Fruit fly (Drosophila melanogaster) whole organism, embryonic: ENCODE measurements around the gene CG33483.
A peak's percentile ranks its signal among the peaks of the same experiment; 100 is the strongest.

Source experiments
- B-H2 ChIP-seq: fragments of 200-800 bp; sonication (Bioruptor generic); optimal IDR thresholded peaks from 2 replicates; lab custom pipeline; 2018; ENCODE audit warnings: missing biosample characterization, mild to moderate bottlenecking, missing genetic modification characterization
- Bteb2 ChIP-seq: fragments of 200-800 bp; sonication (Bioruptor generic); optimal IDR thresholded peaks from 2 replicates; lab custom pipeline; 2016; ENCODE audit warnings: missing biosample characterization, missing genetic modification characterization
- CG11504 ChIP-seq: fragments of 200-800 bp; sonication (Bioruptor generic); optimal IDR thresholded peaks from 3 replicates; lab custom pipeline; 2019; ENCODE audit warnings: missing biosample characterization, mild to moderate bottlenecking, missing genetic modification characterization, moderate library complexity
- CG11560 ChIP-seq: fragments of 200-800 bp; sonication (Bioruptor generic); IDR thresholded peaks from 3 replicates; pipeline ENCODE4 v1.3.6; 2022; ENCODE audit warnings: missing biosample characterization, missing genetic modification characterization
- CG11696 ChIP-seq: fragments of 200-800 bp; sonication (Bioruptor generic); IDR thresholded peaks from 2 replicates; pipeline ENCODE4 v1.3.6; 2022; ENCODE audit warnings: missing biosample characterization, missing genetic modification characterization
- CG12071 ChIP-seq: fragments of 200-800 bp; sonication (Bioruptor generic); optimal IDR thresholded peaks from 3 replicates; lab custom pipeline; 2018; ENCODE audit warnings: missing biosample characterization, mild to moderate bottlenecking, missing genetic modification characterization
- CG13296 ChIP-seq: fragments of 200-800 bp; sonication (Bioruptor generic); optimal IDR thresholded peaks from 3 replicates; lab custom pipeline; 2018; ENCODE audit warnings: missing biosample characterization, mild to moderate bottlenecking, missing genetic modification characterization
- CG15514 ChIP-seq: fragments of 200-800 bp; sonication (Bioruptor generic); optimal IDR thresholded peaks from 3 replicates; lab custom pipeline; 2017; ENCODE audit warnings: missing biosample characterization, missing genetic modification characterization, mild to moderate bottlenecking, moderate library complexity, missing genetic modification reagents
- CG1603 ChIP-seq: fragments of 200-800 bp; sonication (Bioruptor generic); optimal IDR thresholded peaks from 2 replicates; lab custom pipeline; 2019; ENCODE audit warnings: missing biosample characterization, mild to moderate bottlenecking, missing genetic modification characterization, moderate library complexity
- CG17912 ChIP-seq: fragments of 200-800 bp; sonication (Bioruptor generic); optimal IDR thresholded peaks from 2 replicates; lab custom pipeline; 2018; ENCODE audit warnings: missing biosample characterization, mild to moderate bottlenecking, missing genetic modification characterization
- CG2889 ChIP-seq: fragments of 200-800 bp; sonication (Bioruptor generic); IDR thresholded peaks from 3 replicates; pipeline ENCODE4 v1.3.6; 2022; ENCODE audit warnings: missing biosample characterization, missing genetic modification characterization
- CG3065 ChIP-seq: fragments of 200-800 bp; sonication (Bioruptor generic); optimal IDR thresholded peaks from 2 replicates; lab custom pipeline; 2016; ENCODE audit warnings: missing biosample characterization, missing genetic modification characterization
- CG32767 ChIP-seq: fragments of 200-800 bp; sonication (Bioruptor generic); IDR thresholded peaks from 2 replicates; pipeline ENCODE4 v1.3.6; 2022; ENCODE audit warnings: missing biosample characterization, missing genetic modification characterization
- CG42726 ChIP-seq: fragments of 200-800 bp; sonication (Bioruptor generic); IDR thresholded peaks from 2 replicates; pipeline ENCODE4 v1.3.6; 2022; ENCODE audit warnings: missing biosample characterization, missing genetic modification characterization; ENCODE audit not compliant: partially characterized antibody
- CG4424 ChIP-seq: fragments of 200-800 bp; sonication (Bioruptor generic); optimal IDR thresholded peaks from 3 replicates; lab custom pipeline; 2016; ENCODE audit warnings: missing biosample characterization, missing genetic modification characterization
- CG6791 ChIP-seq: fragments of 200-800 bp; sonication (Bioruptor generic); IDR thresholded peaks from 3 replicates; pipeline ENCODE4 v1.3.6; 2022; ENCODE audit warnings: missing biosample characterization, missing genetic modification characterization; ENCODE audit not compliant: partially characterized antibody
- CG7745 ChIP-seq: fragments of 200-800 bp; sonication (Bioruptor generic); optimal IDR thresholded peaks from 2 replicates; lab custom pipeline; 2018; ENCODE audit warnings: missing biosample characterization, mild to moderate bottlenecking, missing genetic modification characterization, moderate library complexity
- CG7928 ChIP-seq: fragments of 200-800 bp; sonication (Bioruptor generic); optimal IDR thresholded peaks from 2 replicates; lab custom pipeline; 2017; ENCODE audit warnings: missing biosample characterization, mild to moderate bottlenecking, missing genetic modification characterization
- CG7963 ChIP-seq: fragments of 200-800 bp; sonication (Bioruptor generic); IDR thresholded peaks from 3 replicates; pipeline ENCODE4 v1.3.6; 2022; ENCODE audit warnings: missing biosample characterization, missing genetic modification characterization; ENCODE audit not compliant: partially characterized antibody
- CG9797 ChIP-seq: fragments of 200-800 bp; sonication (Bioruptor generic); optimal IDR thresholded peaks from 3 replicates; lab custom pipeline; 2018; ENCODE audit warnings: missing biosample characterization, mild to moderate bottlenecking, missing genetic modification characterization
- CG9932 ChIP-seq: fragments of 200-800 bp; sonication (Bioruptor generic); IDR thresholded peaks from 2 replicates; pipeline ENCODE4 v1.3.6; 2022; ENCODE audit warnings: missing biosample characterization, missing genetic modification characterization
- H15 ChIP-seq: fragments of 200-800 bp; sonication (Bioruptor generic); IDR thresholded peaks from 3 replicates; pipeline ENCODE4 v1.3.6; 2022; ENCODE audit warnings: missing biosample characterization, missing genetic modification characterization
- HLH3B ChIP-seq: fragments of 200-800 bp; sonication (Bioruptor generic); IDR thresholded peaks from 2 replicates; pipeline ENCODE4 v1.3.6; 2022; ENCODE audit warnings: missing biosample characterization, missing genetic modification characterization
- HmgD ChIP-seq: fragments of 200-800 bp; sonication (Bioruptor generic); optimal IDR thresholded peaks from 3 replicates; lab custom pipeline; 2016; ENCODE audit warnings: missing biosample characterization, missing genetic modification characterization
- Hr51 ChIP-seq, 2 experiments: fragments of 200-800 bp; sonication (Bioruptor generic); optimal IDR thresholded peaks; 2 replicates in 1 of 2; 3 replicates in 1 of 2; lab custom pipeline; 2016 to 2018; ENCODE audit warnings: missing biosample characterization in 2 of 2, missing genetic modification characterization in 2 of 2, mild to moderate bottlenecking in 1 of 2, moderate library complexity in 1 of 2
- Jarid2 ChIP-seq: fragments of 200-800 bp; sonication (Bioruptor generic); optimal IDR thresholded peaks from 3 replicates; lab custom pipeline; 2017; ENCODE audit warnings: mild to moderate bottlenecking, missing biosample characterization, missing genetic modification reagents, missing genetic modification characterization
- MESR4 ChIP-seq: fragments of 200-800 bp; sonication (Bioruptor generic); optimal IDR thresholded peaks from 2 replicates; lab custom pipeline; 2018; ENCODE audit warnings: missing biosample characterization, mild to moderate bottlenecking, missing genetic modification characterization, moderate library complexity
- Meics ChIP-seq: fragments of 200-800 bp; sonication (Bioruptor generic); optimal IDR thresholded peaks from 2 replicates; lab custom pipeline; 2017; ENCODE audit warnings: missing biosample characterization, mild to moderate bottlenecking, missing genetic modification characterization
- NK7.1 ChIP-seq: fragments of 200-800 bp; sonication (Bioruptor generic); optimal IDR thresholded peaks from 3 replicates; lab custom pipeline; 2016; ENCODE audit warnings: missing biosample characterization, missing genetic modification characterization
- NfI ChIP-seq: fragments of 200-800 bp; sonication (Bioruptor generic); optimal IDR thresholded peaks from 3 replicates; lab custom pipeline; 2018; ENCODE audit warnings: missing biosample characterization, mild to moderate bottlenecking, missing genetic modification characterization, moderate library complexity
- Poxn ChIP-seq: fragments of 200-800 bp; sonication (Bioruptor generic); IDR thresholded peaks from 2 replicates; pipeline ENCODE4 v1.3.6; 2022; ENCODE audit warnings: missing biosample characterization, missing genetic modification characterization
- Rfx ChIP-seq: fragments of 200-800 bp; sonication (Bioruptor generic); IDR thresholded peaks from 2 replicates; pipeline ENCODE4 v1.3.6; 2022; ENCODE audit warnings: missing biosample characterization, missing genetic modification characterization
- Xbp1 ChIP-seq: fragments of 200-800 bp; sonication (Bioruptor generic); optimal IDR thresholded peaks from 3 replicates; lab custom pipeline; 2016; ENCODE audit warnings: missing biosample characterization, mild to moderate bottlenecking, missing genetic modification characterization
- ap ChIP-seq: fragments of 200-800 bp; sonication (Bioruptor generic); IDR thresholded peaks from 2 replicates; pipeline ENCODE4 v1.3.6; 2022; ENCODE audit warnings: missing biosample characterization, missing genetic modification characterization
- bigmax ChIP-seq: fragments of 200-800 bp; sonication (Bioruptor generic); optimal IDR thresholded peaks from 2 replicates; lab custom pipeline; 2018; ENCODE audit warnings: missing biosample characterization, mild to moderate bottlenecking, missing genetic modification characterization
- btn ChIP-seq: fragments of 200-800 bp; sonication (Bioruptor generic); optimal IDR thresholded peaks from 2 replicates; lab custom pipeline; 2016; ENCODE audit warnings: missing biosample characterization, missing genetic modification characterization
- cas ChIP-seq: fragments of 200-800 bp; sonication (Bioruptor generic); IDR thresholded peaks from 2 replicates; pipeline ENCODE4 v1.3.6; 2022; ENCODE audit warnings: missing biosample characterization, missing genetic modification characterization
- cato ChIP-seq: fragments of 200-800 bp; sonication (Bioruptor generic); optimal IDR thresholded peaks from 2 replicates; lab custom pipeline; 2016; ENCODE audit warnings: missing biosample characterization, missing genetic modification characterization, borderline replicate concordance
- chif ChIP-seq, 2 experiments: fragments of 200-800 bp; sonication (Bioruptor generic); optimal IDR thresholded peaks; 3 replicates each; lab custom pipeline; 2016; ENCODE audit warnings: missing biosample characterization in 2 of 2, missing genetic modification characterization in 2 of 2
- da ChIP-seq: fragments of 200-800 bp; sonication (Bioruptor generic); optimal IDR thresholded peaks from 2 replicates; lab custom pipeline; 2016; ENCODE audit warnings: missing biosample characterization, missing genetic modification characterization
- esg ChIP-seq: fragments of 200-800 bp; sonication (Bioruptor generic); conservative IDR thresholded peaks from 2 replicates; pipeline ENCODE4 v1.3.6; 2022; ENCODE audit warnings: missing biosample characterization, missing genetic modification characterization
- fru ChIP-seq: fragments of >200 bp; optimal IDR thresholded peaks from 2 replicates; lab custom pipeline; 2017
- gro ChIP-seq: fragments of 200-800 bp; sonication (Bioruptor generic); optimal IDR thresholded peaks from 2 replicates; lab custom pipeline; 2016; ENCODE audit warnings: missing biosample characterization, missing genetic modification characterization
- lilli ChIP-seq: fragments of 200-800 bp; sonication (Bioruptor generic); optimal IDR thresholded peaks from 3 replicates; lab custom pipeline; 2016; ENCODE audit warnings: missing biosample characterization, missing genetic modification characterization
- nerfin-1 ChIP-seq: fragments of 200-800 bp; sonication (Bioruptor generic); optimal IDR thresholded peaks from 3 replicates; lab custom pipeline; 2019; ENCODE audit warnings: missing biosample characterization, mild to moderate bottlenecking, missing genetic modification characterization, moderate library complexity
- shn ChIP-seq: fragments of 200-800 bp; sonication (Bioruptor generic); optimal IDR thresholded peaks from 3 replicates; lab custom pipeline; 2016; ENCODE audit warnings: missing biosample characterization, missing genetic modification characterization
- slbo ChIP-seq: fragments of 200-800 bp; sonication (Bioruptor generic); IDR thresholded peaks from 2 replicates; pipeline ENCODE4 v1.3.6; 2022; ENCODE audit warnings: missing biosample characterization, missing genetic modification characterization
- sr ChIP-seq: fragments of 200-800 bp; sonication (Bioruptor generic); IDR thresholded peaks from 3 replicates; pipeline ENCODE4 v1.3.6; 2022; ENCODE audit warnings: missing biosample characterization, missing genetic modification characterization
- wdn ChIP-seq: fragments of 200-800 bp; sonication (Bioruptor generic); IDR thresholded peaks from 2 replicates; pipeline ENCODE4 v1.3.6; 2022; ENCODE audit warnings: missing biosample characterization, missing genetic modification characterization
- zen ChIP-seq: fragments of 200-800 bp; sonication (Bioruptor generic); optimal IDR thresholded peaks from 3 replicates; lab custom pipeline; 2018; ENCODE audit warnings: missing biosample characterization, mild to moderate bottlenecking, missing genetic modification characterization, moderate library complexity
- zfh1 ChIP-seq: fragments of 200-800 bp; sonication (Bioruptor generic); IDR thresholded peaks from 3 replicates; pipeline ENCODE4 v1.3.6; 2022; ENCODE audit warnings: missing biosample characterization, missing genetic modification characterization

CG33483 gene

DNA sequence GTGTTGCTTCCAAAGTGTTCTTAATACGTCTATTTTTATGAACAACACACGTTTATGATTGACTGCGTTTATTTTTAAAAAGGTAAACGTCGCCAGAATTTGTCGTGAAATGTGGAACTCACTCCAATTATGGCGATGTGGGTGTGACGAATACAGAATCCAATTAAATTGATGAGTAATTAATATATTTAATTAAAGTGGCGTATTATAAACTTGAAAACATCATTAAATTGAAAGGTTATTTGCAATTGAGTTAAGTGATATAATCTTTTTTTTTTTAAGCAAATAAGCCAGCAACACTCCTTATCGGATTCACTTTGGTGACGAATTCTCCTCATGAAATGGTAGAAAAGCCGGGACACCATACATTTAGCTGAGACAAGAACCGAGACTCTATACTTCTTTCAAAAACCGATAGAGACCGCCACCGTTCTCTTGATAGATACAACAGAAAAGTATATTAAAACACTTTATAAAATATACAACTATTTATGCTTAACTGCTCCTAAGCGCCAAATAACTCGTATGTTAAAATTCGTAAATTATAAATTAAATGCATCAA lies 31.6 kb downstream of the CG33483 start (continued):
- TF ChIP-seq CG17912 (no peak), Bteb2 (GFP tag; lab: Kevin White, UChicago) (no peak), CG1603 (peak; percentile 2), Rfx (GFP tag; lab: Robert Waterston, UW) (peak; percentile 53), Jarid2 (GFP tag; lab: Kevin White, UChicago) (peak; percentile 13), shn (no peak), H15 (GFP tag; lab: Robert Waterston, UW) (no peak), CG11504 (tag; lab: Kevin White, UChicago) (peak; percentile 43), CG7745 (tag; lab: Kevin White, UChicago) (no peak), CG7928 (no peak), CG9797 (no peak), CG9932 (GFP tag; lab: Robert Waterston, UW) (peak; percentile 26; the same call in 1 of the 2 replicates), slbo (GFP tag; lab: Robert Waterston, UW) (peak; percentile 8; the same call in 1 of the 2 replicates), gro (no peak), btn (GFP tag; lab: Kevin White, UChicago) (no peak), cato (GFP tag; lab: Kevin White, UChicago) (no peak), CG11560 (tag; lab: Robert Waterston, UW) (no peak), CG2889 (no peak), bigmax (GFP tag; lab: Kevin White, UChicago) (no peak), CG4424 (GFP tag; lab: Kevin White, UChicago) (no peak), Poxn (GFP tag; lab: Robert Waterston, UW) (no peak), CG15514 (GFP tag; lab: Kevin White, UChicago) (no peak), Xbp1 (GFP tag; lab: Kevin White, UChicago) (peak; percentile 10), ap (no peak), CG42726 (peak; percentile 34; the same call in 1 of the 2 replicates), MESR4 (GFP tag; lab: Kevin White, UChicago) (no peak), fru (no peak), da (GFP tag; lab: Kevin White, UChicago) (no peak), NfI (GFP tag; lab: Kevin White, UChicago) (no peak), CG3065 (GFP tag; lab: Kevin White, UChicago) (no peak), chif (GFP tag; optimal IDR thresholded peaks at IDR 0.05; lab: Kevin White, UChicago) (no peak), HLH3B (no peak), esg (GFP tag; lab: Robert Waterston, UW) (no peak), nerfin-1 (tag; lab: Kevin White, UChicago) (no peak), NK7.1 (no peak), Hr51 (GFP tag; optimal IDR thresholded peaks at IDR 0.05; lab: Kevin White, UChicago) (no peak), lilli (GFP tag; lab: Kevin White, UChicago) (no peak), CG12071 (GFP tag; lab: Kevin White, UChicago) (no peak), zen (no peak), zfh1 (0 out of 3 replicates have a peak, but pooled peaks have one; percentile 6), wdn (GFP tag; lab: Robert Waterston, UW) (no peak), Meics (GFP tag; lab: Kevin White, UChicago) (peak; percentile 98), CG7963 (no peak), CG13296 (GFP tag; lab: Kevin White, UChicago) (no peak), HmgD (GFP tag; lab: Kevin White, UChicago) (no peak), CG11696 (no peak), CG6791 (GFP tag; lab: Robert Waterston, UW) (0 out of 3 replicates have a peak, but pooled peaks have one; percentile 10), CG32767 (GFP tag; lab: Robert Waterston, UW) (no peak), cas (GFP tag; lab: Robert Waterston, UW) (no peak), B-H2 (GFP tag; lab: Kevin White, UChicago) (no peak), sr (GFP tag; lab: Robert Waterston, UW) (no peak)
